Fruit fly (Drosophila melanogaster) whole organism, adult: ENCODE results near the gene CG14535.

Experiments
- CG11617 ChIP-seq: fragments of 200-800 bp; sonication (Bioruptor generic); optimal IDR thresholded peaks from 2 replicates; lab custom pipeline; 2017; ENCODE audit warnings: mild to moderate bottlenecking, missing biosample characterization, missing genetic modification reagents, missing genetic modification characterization
- CG12768 ChIP-seq: fragments of 200-800 bp; sonication (Bioruptor generic); optimal IDR thresholded peaks from 2 replicates; lab custom pipeline; 2017; ENCODE audit warnings: missing biosample characterization, missing genetic modification characterization, mild to moderate bottlenecking, moderate library complexity, missing genetic modification reagents
- CG14711 ChIP-seq: fragments of 200-800 bp; sonication (Bioruptor generic); optimal IDR thresholded peaks from 2 replicates; lab custom pipeline; 2018; ENCODE audit warnings: missing biosample characterization, mild to moderate bottlenecking, missing genetic modification characterization, moderate library complexity
- CG1620 ChIP-seq: fragments of 200-800 bp; sonication (Bioruptor generic); optimal IDR thresholded peaks from 2 replicates; lab custom pipeline; 2016; ENCODE audit warnings: missing biosample characterization, missing genetic modification characterization
- CG33017 ChIP-seq: fragments of 200-800 bp; sonication (Bioruptor generic); optimal IDR thresholded peaks from 2 replicates; lab custom pipeline; 2018; ENCODE audit warnings: missing biosample characterization, mild to moderate bottlenecking, missing genetic modification characterization, moderate library complexity
- CG5204 ChIP-seq: fragments of 200-800 bp; sonication (Bioruptor generic); optimal IDR thresholded peaks from 2 replicates; lab custom pipeline; 2016; ENCODE audit warnings: missing biosample characterization, missing genetic modification characterization
- CG7045 ChIP-seq: fragments of 200-800 bp; sonication (Bioruptor generic); optimal IDR thresholded peaks from 2 replicates; lab custom pipeline; 2017; ENCODE audit warnings: missing biosample characterization, mild to moderate bottlenecking, missing genetic modification characterization
- CG7101 ChIP-seq: fragments of 200-800 bp; sonication (Bioruptor generic); optimal IDR thresholded peaks from 2 replicates; lab custom pipeline; 2018; ENCODE audit warnings: missing biosample characterization, mild to moderate bottlenecking, missing genetic modification characterization, moderate library complexity
- Clk ChIP-seq: fragments of 200-800 bp; sonication (Bioruptor generic); optimal IDR thresholded peaks from 2 replicates; lab custom pipeline; 2017; ENCODE audit warnings: missing biosample characterization, missing genetic modification characterization
- cic ChIP-seq: fragments of 200-800 bp; sonication (Bioruptor generic); optimal IDR thresholded peaks from 2 replicates; lab custom pipeline; 2017; ENCODE audit warnings: missing biosample characterization, mild to moderate bottlenecking, missing genetic modification characterization, moderate library complexity
- cnc ChIP-seq, 2 experiments: fragments of >200 bp; optimal IDR thresholded peaks; 2 replicates each; lab custom pipeline; 2017
- kay ChIP-seq: fragments of 200-800 bp; sonication (Bioruptor generic); peaks from one replicate; lab custom pipeline; 2016; ENCODE audit warnings: missing biosample characterization, missing genetic modification characterization, borderline replicate concordance
- ovo ChIP-seq: fragments of 200-800 bp; sonication (Bioruptor generic); optimal IDR thresholded peaks from 2 replicates; lab custom pipeline; 2016; ENCODE audit warnings: missing biosample characterization, missing genetic modification characterization

DNA sequence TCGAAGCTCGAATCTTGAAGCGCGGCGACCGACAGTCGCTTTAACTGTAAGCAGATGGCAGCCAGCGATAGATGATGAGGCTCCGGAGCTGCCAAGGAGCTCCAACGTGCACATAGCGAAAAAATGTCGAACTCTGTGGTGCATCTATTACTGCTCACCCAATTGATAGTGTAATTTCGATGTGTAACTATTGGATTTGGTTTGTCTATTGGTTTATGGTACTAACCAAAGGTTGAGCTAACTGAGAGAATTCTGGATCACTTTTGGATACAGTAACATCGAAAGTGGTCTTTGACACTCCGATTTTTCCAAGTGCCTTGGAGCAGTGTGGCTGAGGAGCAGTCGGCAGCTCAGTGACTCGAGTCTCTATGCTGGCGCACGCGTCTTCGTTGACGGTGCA is 43.3 kb upstream of the CG14535 start:
- TF ChIP-seq cic (GFP tag; lab: Kevin White, UChicago) (no peak), CG7101 (tag; lab: Kevin White, UChicago) (no peak), kay (GFP tag; lab: Kevin White, UChicago) (no peak), CG11617 (GFP tag; lab: Kevin White, UChicago) (no peak), CG7045 (GFP tag; lab: Kevin White, UChicago) (no peak), cnc (optimal IDR thresholded peaks at IDR 0.05; lab: Kevin White, UChicago) (no peak), CG5204 (GFP tag; lab: Kevin White, UChicago) (no peak), CG14711 (tag; lab: Kevin White, UChicago) (no peak), ovo (GFP tag; lab: Kevin White, UChicago) (no peak), CG33017 (tag; lab: Kevin White, UChicago) (no peak), CG1620 (GFP tag; lab: Kevin White, UChicago) (no peak), CG12768 (GFP tag; lab: Kevin White, UChicago) (no peak), Clk (GFP tag; lab: Kevin White, UChicago) (no peak)
